Worm (Caenorhabditis elegans) whole organism, L1 larva: ENCODE measurements around the gene scrm-5.
A peak's percentile ranks its signal among the peaks of the same experiment; 100 is the strongest.

Experiments used
- alr-1 ChIP-seq: fragments of 200-800 bp; sonication (Bioruptor generic); optimal IDR thresholded peaks from 2 replicates; lab custom pipeline; 2018; ENCODE audit warnings: borderline replicate concordance, mild to moderate bottlenecking, missing genetic modification characterization, missing compliant biosample characterization
- ama-1 ChIP-seq: fragments of 150-350 bp; optimal IDR thresholded peaks from 2 replicates; lab custom pipeline; 2014
- blmp-1 ChIP-seq: fragments of 150-350 bp; optimal IDR thresholded peaks from 2 replicates; lab custom pipeline; 2014; ENCODE audit warnings: missing biosample characterization, missing genetic modification characterization
- ceh-82 ChIP-seq, 3 experiments: fragments of 150-350 bp in 1 of 3; sonication (generic microtip) in 2 of 3; optimal IDR thresholded peaks; 2 replicates each; lab custom pipeline; 2014 to 2017; ENCODE audit warnings: missing biosample characterization in 3 of 3, missing genetic modification characterization in 3 of 3
- egl-13 ChIP-seq: sonication (generic microtip); optimal IDR thresholded peaks from 2 replicates; lab custom pipeline; 2016; ENCODE audit warnings: missing genotype, missing genetic modification reagents, missing genetic modification characterization, missing compliant biosample characterization
- egl-27 ChIP-seq, 2 experiments: fragments of 150-350 bp in 1 of 2; sonication (generic microtip); optimal IDR thresholded peaks; 3 replicates each; lab custom pipeline; 2017 to 2018; ENCODE audit warnings: missing biosample characterization in 2 of 2, missing genetic modification characterization in 2 of 2, missing genetic modification reagents in 2 of 2
- lin-13 ChIP-seq: fragments of 150-350 bp; optimal IDR thresholded peaks from 2 replicates; lab custom pipeline; 2014; ENCODE audit warnings: missing biosample characterization, missing genetic modification reagents, missing genetic modification characterization
- nhr-237 ChIP-seq: fragments of 150-350 bp; optimal IDR thresholded peaks from 2 replicates; lab custom pipeline; 2014; ENCODE audit warnings: missing biosample characterization, missing genetic modification characterization
- snpc-4 ChIP-seq: fragments of 150-350 bp; optimal IDR thresholded peaks from 2 replicates; lab custom pipeline; 2014; ENCODE audit warnings: missing biosample characterization, missing genetic modification characterization

ce11 chrIV:4210868-4211267, 48.6 kb downstream of the scrm-5 start:
- TF ChIP-seq snpc-4 = no peak
- TF ChIP-seq ceh-82 (tag; optimal IDR thresholded peaks at IDR 0.05; lab: Kevin White, UChicago) = peak in 1 of 3 experiments; percentile 7
- no peak for TF ChIP-seq lin-13 (GFP tag; lab: Kevin White, UChicago)
- TF ChIP-seq blmp-1 (tag; lab: Kevin White, UChicago) = no peak
- TF ChIP-seq egl-27 (tag; optimal IDR thresholded peaks at IDR 0.05; lab: Kevin White, UChicago) = no peak
- no peak for TF ChIP-seq egl-13 (tag; lab: Kevin White, UChicago)
- no peak for TF ChIP-seq nhr-237 (tag; lab: Kevin White, UChicago)
- no peak for TF ChIP-seq alr-1
- no peak for TF ChIP-seq ama-1 (lab: Kevin White, UChicago)
